Worm (Caenorhabditis elegans) whole organism, L1 larva: ENCODE data around the gene rpl-39.
A peak's percentile ranks its signal among the peaks of the same experiment; 100 is the strongest.

Experiments
- C04F5.9 ChIP-seq: sonication (generic microtip); optimal IDR thresholded peaks from 2 replicates; lab custom pipeline; 2016; ENCODE audit warnings: missing genetic modification characterization, missing compliant biosample characterization
- C34B4.2 ChIP-seq: sonication (generic microtip); optimal IDR thresholded peaks from 2 replicates; lab custom pipeline; 2017; ENCODE audit warnings: mild to moderate bottlenecking, missing genetic modification characterization, missing compliant biosample characterization
- alr-1 ChIP-seq: fragments of 200-800 bp; sonication (Bioruptor generic); optimal IDR thresholded peaks from 2 replicates; lab custom pipeline; 2018; ENCODE audit warnings: borderline replicate concordance, mild to moderate bottlenecking, missing genetic modification characterization, missing compliant biosample characterization
- ama-1 ChIP-seq: fragments of 150-350 bp; optimal IDR thresholded peaks from 2 replicates; lab custom pipeline; 2014
- blmp-1 ChIP-seq: fragments of 150-350 bp; optimal IDR thresholded peaks from 2 replicates; lab custom pipeline; 2014; ENCODE audit warnings: missing biosample characterization, missing genetic modification characterization
- ceh-8 ChIP-seq: fragments of 200-800 bp; sonication (Bioruptor generic); optimal IDR thresholded peaks from 2 replicates; lab custom pipeline; 2018; ENCODE audit warnings: mild to moderate bottlenecking, missing genetic modification characterization, moderate library complexity, missing compliant biosample characterization
- ceh-88 ChIP-seq: fragments of 200-800 bp; sonication (Bioruptor generic); IDR thresholded peaks from 2 replicates; pipeline ENCODE4 v1.3.6; 2022; ENCODE audit warnings: missing genetic modification characterization, missing compliant biosample characterization
- ceh-90 ChIP-seq: sonication (generic microtip); optimal IDR thresholded peaks from 2 replicates; lab custom pipeline; 2016; ENCODE audit warnings: missing genetic modification characterization, missing compliant biosample characterization
- dpl-1 ChIP-seq, 3 experiments: fragments of 150-350 bp in 2 of 3; sonication (generic microtip) in 1 of 3; optimal IDR thresholded peaks; 2 replicates each; lab custom pipeline; 2014 to 2017; ENCODE audit warnings: missing biosample characterization in 3 of 3, missing genetic modification characterization in 3 of 3, missing genetic modification reagents in 3 of 3
- efl-1 ChIP-seq, 4 experiments: fragments of 150-350 bp; optimal IDR thresholded peaks in 3 of 4; peaks in 1 of 4; 1 replicate in 1 of 4; 2 replicates in 3 of 4; lab custom pipeline; 2014; ENCODE audit warnings: missing biosample characterization in 2 of 4, missing genetic modification characterization in 2 of 4, missing genetic modification reagents in 2 of 4
- egl-13 ChIP-seq: sonication (generic microtip); optimal IDR thresholded peaks from 2 replicates; lab custom pipeline; 2016; ENCODE audit warnings: missing genotype, missing genetic modification reagents, missing genetic modification characterization, missing compliant biosample characterization
- elt-2 ChIP-seq: sonication (generic microtip); optimal IDR thresholded peaks from 2 replicates; lab custom pipeline; 2016; ENCODE audit warnings: missing genetic modification characterization, mild to moderate bottlenecking, inconsistent platforms, missing compliant biosample characterization, missing genetic modification reagents
- elt-3 ChIP-seq, 6 experiments: fragments of 150-350 bp in 1 of 6; sonication (generic microtip); optimal IDR thresholded peaks; 2 replicates each; lab custom pipeline; 2017 to 2018; ENCODE audit warnings: missing biosample characterization in 6 of 6, missing genetic modification characterization in 6 of 6, inconsistent platforms in 1 of 6
- ets-5 ChIP-seq: fragments of 200-800 bp; sonication (Bioruptor generic); IDR thresholded peaks from 2 replicates; pipeline ENCODE4 v1.3.6; 2022; ENCODE audit warnings: missing genetic modification characterization, missing compliant biosample characterization
- fkh-4 ChIP-seq: sonication (generic microtip); optimal IDR thresholded peaks from 2 replicates; lab custom pipeline; 2016; ENCODE audit warnings: missing compliant biosample characterization, missing genetic modification characterization, borderline replicate concordance
- grh-1 ChIP-seq: fragments of 200-800 bp; sonication (Bioruptor generic); IDR thresholded peaks from 2 replicates; pipeline ENCODE4 v1.3.6; 2022; ENCODE audit warnings: missing genetic modification reagents, missing genetic modification characterization, missing compliant biosample characterization
- hlh-4 ChIP-seq: sonication (generic microtip); optimal IDR thresholded peaks from 2 replicates; lab custom pipeline; 2016; ENCODE audit warnings: mild to moderate bottlenecking, missing genetic modification characterization, missing compliant biosample characterization
- irx-1 ChIP-seq: sonication (generic microtip); optimal IDR thresholded peaks from 2 replicates; lab custom pipeline; 2016; ENCODE audit warnings: missing genetic modification characterization, missing compliant biosample characterization
- isw-1 ChIP-seq: fragments of 200-800 bp; sonication (Bioruptor generic); IDR thresholded peaks from 2 replicates; pipeline ENCODE4 v1.3.6; 2022; ENCODE audit warnings: missing genetic modification characterization, missing compliant biosample characterization
- lin-13 ChIP-seq: fragments of 150-350 bp; optimal IDR thresholded peaks from 2 replicates; lab custom pipeline; 2014; ENCODE audit warnings: missing biosample characterization, missing genetic modification reagents, missing genetic modification characterization
- lin-15B ChIP-seq: fragments of 150-350 bp; sonication (generic microtip); optimal IDR thresholded peaks from 3 replicates; lab custom pipeline; 2014; ENCODE audit warnings: missing biosample characterization, missing genetic modification characterization
- lin-35 ChIP-seq, 2 experiments: fragments of 150-350 bp; optimal IDR thresholded peaks; 2 replicates each; lab custom pipeline; 2014; ENCODE audit warnings: missing biosample characterization in 2 of 2, missing genetic modification characterization in 2 of 2, missing genetic modification reagents in 2 of 2
- lin-39 ChIP-seq: fragments of 150-350 bp; optimal IDR thresholded peaks from 2 replicates; lab custom pipeline; 2014; ENCODE audit warnings: missing biosample characterization, missing genetic modification reagents, missing genetic modification characterization
- mab-9 ChIP-seq: fragments of 200-800 bp; sonication (Bioruptor generic); IDR thresholded peaks from 2 replicates; pipeline ENCODE4 v1.3.6; 2022; ENCODE audit warnings: missing genetic modification reagents, missing genetic modification characterization, missing compliant biosample characterization
- mep-1 ChIP-seq: fragments of 150-350 bp; optimal IDR thresholded peaks from 2 replicates; lab custom pipeline; 2014; ENCODE audit warnings: missing biosample characterization, missing genetic modification characterization
- nhr-19 ChIP-seq: fragments of 200-800 bp; sonication (Bioruptor generic); conservative IDR thresholded peaks from 2 replicates; pipeline ENCODE4 v1.3.6; 2022; ENCODE audit warnings: missing genetic modification characterization, missing compliant biosample characterization
- nhr-20 ChIP-seq: sonication (generic microtip); optimal IDR thresholded peaks from 2 replicates; lab custom pipeline; 2016; ENCODE audit warnings: mild to moderate bottlenecking, missing genetic modification characterization, missing compliant biosample characterization
- nhr-47 ChIP-seq: sonication (generic microtip); optimal IDR thresholded peaks from 2 replicates; lab custom pipeline; 2016; ENCODE audit warnings: mild to moderate bottlenecking, missing genetic modification characterization, moderate library complexity, missing compliant biosample characterization
- nhr-71 ChIP-seq: sonication (generic microtip); optimal IDR thresholded peaks from 2 replicates; lab custom pipeline; 2016; ENCODE audit warnings: mild to moderate bottlenecking, missing genetic modification characterization, moderate library complexity, missing compliant biosample characterization
- nhr-77 ChIP-seq: fragments of 150-350 bp; optimal IDR thresholded peaks from 2 replicates; lab custom pipeline; 2014; ENCODE audit warnings: missing biosample characterization, missing genetic modification characterization
- nhr-84 ChIP-seq: sonication (generic microtip); optimal IDR thresholded peaks from 2 replicates; lab custom pipeline; 2017; ENCODE audit warnings: missing biosample characterization, missing genetic modification characterization
- nhr-85 ChIP-seq: sonication (generic microtip); peaks from one replicate; lab custom pipeline; 2016; ENCODE audit warnings: missing genetic modification characterization, inconsistent platforms, missing compliant biosample characterization
- nhr-90 ChIP-seq: sonication (generic microtip); optimal IDR thresholded peaks from 2 replicates; lab custom pipeline; 2016; ENCODE audit warnings: mild to moderate bottlenecking, missing genetic modification characterization, missing compliant biosample characterization; ENCODE audit not compliant: poor library complexity
- pax-3 ChIP-seq: fragments of 200-800 bp; sonication (Bioruptor generic); optimal IDR thresholded peaks from 2 replicates; lab custom pipeline; 2018; ENCODE audit warnings: mild to moderate bottlenecking, missing genetic modification characterization, moderate library complexity, missing compliant biosample characterization
- pqm-1 ChIP-seq: sonication (generic microtip); optimal IDR thresholded peaks from 3 replicates; lab custom pipeline; 2017; ENCODE audit warnings: missing biosample characterization, missing genetic modification characterization
- skn-1 ChIP-seq: fragments of 150-350 bp; optimal IDR thresholded peaks from 2 replicates; lab custom pipeline; 2014; ENCODE audit warnings: missing biosample characterization, missing genetic modification characterization
- snu-23 ChIP-seq: sonication (generic microtip); optimal IDR thresholded peaks from 2 replicates; lab custom pipeline; 2016; ENCODE audit warnings: missing genetic modification characterization, missing compliant biosample characterization
- sox-4 ChIP-seq: sonication (generic microtip); optimal IDR thresholded peaks from 2 replicates; lab custom pipeline; 2016; ENCODE audit warnings: missing genetic modification characterization, missing compliant biosample characterization
- swsn-7 ChIP-seq: sonication (generic microtip); optimal IDR thresholded peaks from 2 replicates; lab custom pipeline; 2016; ENCODE audit warnings: missing genetic modification characterization, missing compliant biosample characterization
- tbx-2 ChIP-seq: sonication (generic microtip); optimal IDR thresholded peaks from 2 replicates; lab custom pipeline; 2016; ENCODE audit warnings: missing genetic modification characterization, missing compliant biosample characterization
- unc-30 ChIP-seq: sonication (generic microtip); optimal IDR thresholded peaks from 2 replicates; lab custom pipeline; 2017; ENCODE audit warnings: missing biosample characterization, missing genetic modification characterization
- vab-15 ChIP-seq: sonication (generic microtip); optimal IDR thresholded peaks from 2 replicates; lab custom pipeline; 2017; ENCODE audit warnings: missing genotype, mild to moderate bottlenecking, missing genetic modification characterization, missing compliant biosample characterization
- xbp-1 ChIP-seq: sonication (generic microtip); optimal IDR thresholded peaks from 2 replicates; lab custom pipeline; 2016; ENCODE audit warnings: missing genetic modification characterization, missing compliant biosample characterization
- zag-1 ChIP-seq: fragments of 150-350 bp; optimal IDR thresholded peaks from 2 replicates; lab custom pipeline; 2014; ENCODE audit warnings: missing biosample characterization, missing genetic modification characterization
- zip-4 ChIP-seq: fragments of 200-800 bp; sonication (Bioruptor generic); optimal IDR thresholded peaks from 2 replicates; lab custom pipeline; 2018; ENCODE audit warnings: mild to moderate bottlenecking, missing genetic modification characterization, moderate library complexity, missing compliant biosample characterization
- ztf-11 ChIP-seq, 2 experiments: sonication (generic microtip); optimal IDR thresholded peaks; 2 replicates each; lab custom pipeline; 2016 to 2017; ENCODE audit warnings: missing genetic modification characterization in 2 of 2, missing biosample characterization in 1 of 2, missing compliant biosample characterization in 1 of 2

The rpl-39 gene

ce11 chrV:7730488-7730887 is 45.4 kb downstream of the rpl-39 start (continued):
- TF ChIP-seq nhr-90 = peak; percentile 66
- no peak for TF ChIP-seq skn-1 (tag; lab: Kevin White, UChicago)
- peak; percentile 46 to 82 for TF ChIP-seq lin-35 (GFP tag; optimal IDR thresholded peaks at IDR 0.05; lab: Kevin White, UChicago)
- TF ChIP-seq hlh-4 (tag; lab: Kevin White, UChicago) = no peak
- peak; percentile 42 for TF ChIP-seq lin-13 (GFP tag; lab: Kevin White, UChicago)
- peak; percentile 38 to 52 for TF ChIP-seq efl-1 (optimal IDR thresholded peaks at IDR 0.05; lab: Kevin White, UChicago)
- peak; percentile 47 to 93 for TF ChIP-seq efl-1 (GFP tag; optimal IDR thresholded peaks at IDR 0.05 in 1 of 2; lab: Kevin White, UChicago)
- no peak for TF ChIP-seq zip-4
- TF ChIP-seq nhr-20 = peak; percentile 67
- no peak for TF ChIP-seq pqm-1
- TF ChIP-seq C34B4.2 (tag; lab: Kevin White, UChicago) = no peak
- TF ChIP-seq mep-1 = peak; percentile 44
- no peak for TF ChIP-seq lin-15B
- TF ChIP-seq, all 84 proteins: peak for 35

- TF ChIP-seq lin-15B (no peak), nhr-84 (tag; lab: Kevin White, UChicago) (no peak), nhr-19 (GFP tag; lab: Robert Waterston, UW) (no peak), elt-3 (tag; optimal IDR thresholded peaks at IDR 0.05; lab: Kevin White, UChicago) (peak in 1 of 6 experiments; percentile 18), nhr-85 (tag; lab: Kevin White, UChicago) (peak; percentile 87), efl-1 (optimal IDR thresholded peaks at IDR 0.05; lab: Kevin White, UChicago) (no peak), efl-1 (GFP tag; optimal IDR thresholded peaks at IDR 0.05 in 1 of 2; lab: Kevin White, UChicago) (peak in 1 of 2 experiments; percentile 37), blmp-1 (peak; percentile 79)
Observed at ce11 chrV:7728679-7729027, 47.2 kb downstream of the rpl-39 start, which contains the start of gene Y97E10C.1. Y97E10C.1 (plus strand) TSS chrV:7728879.

- TF ChIP-seq ets-5 (GFP tag; lab: Robert Waterston, UW) (no peak), ama-1 (lab: Kevin White, UChicago) (no peak), blmp-1 (peak; percentile 98), snu-23 (GFP tag; lab: Kevin White, UChicago) (peak; percentile 80), lin-35 (GFP tag; optimal IDR thresholded peaks at IDR 0.05; lab: Kevin White, UChicago) (peak in 1 of 2 experiments; percentile 67), pax-3 (tag; lab: Kevin White, UChicago) (peak; percentile 80), mab-9 (GFP tag; lab: Robert Waterston, UW) (no peak), isw-1 (peak; percentile 72), C04F5.9 (no peak), vab-15 (tag; lab: Kevin White, UChicago) (no peak), nhr-85 (tag; lab: Kevin White, UChicago) (no peak), elt-3 (tag; optimal IDR thresholded peaks at IDR 0.05; lab: Kevin White, UChicago) (peak in 1 of 6 experiments; percentile 41), tbx-2 (tag; lab: Kevin White, UChicago) (peak; percentile 93), fkh-4 (peak; percentile 3), sox-4 (peak; percentile 75), alr-1 (tag; lab: Kevin White, UChicago) (no peak), nhr-47 (tag; lab: Kevin White, UChicago) (peak; percentile 94), dpl-1 (GFP tag; optimal IDR thresholded peaks at IDR 0.05; lab: Kevin White, UChicago) (peak; percentile 21 to 50 (median 47)), skn-1 (tag; lab: Kevin White, UChicago) (peak; percentile 40), ceh-88 (GFP tag; lab: Robert Waterston, UW) (peak; percentile 81), ceh-8 (GFP tag; lab: Kevin White, UChicago) (peak; percentile 74), nhr-77 (peak; percentile 85), elt-2 (tag; lab: Kevin White, UChicago) (peak; percentile 45), ceh-90 (tag; lab: Kevin White, UChicago) (no peak), ztf-11 (tag; optimal IDR thresholded peaks at IDR 0.05; lab: Kevin White, UChicago) (peak in 1 of 2 experiments; percentile 64), lin-39 (tag; lab: Kevin White, UChicago) (peak; percentile 24), C34B4.2 (tag; lab: Kevin White, UChicago) (no peak), xbp-1 (peak; percentile 67), zag-1 (tag; lab: Kevin White, UChicago) (peak; percentile 56), unc-30 (tag; lab: Kevin White, UChicago) (no peak), nhr-71 (peak; percentile 96), irx-1 (tag; lab: Kevin White, UChicago) (peak; percentile 74), nhr-20 (peak; percentile 75), egl-13 (tag; lab: Kevin White, UChicago) (peak; percentile 96), grh-1 (GFP tag; lab: Robert Waterston, UW) (peak; percentile 18; the same call in 1 of the 2 replicates), swsn-7 (tag; lab: Kevin White, UChicago) (peak; percentile 86)
Observed at ce11 chrV:7728003-7728678, 47.7 kb downstream of the rpl-39 start.
